Fruit fly (Drosophila melanogaster): Measurements from ENCODE around the gene GstD9.

Gene GstD9

DNA sequence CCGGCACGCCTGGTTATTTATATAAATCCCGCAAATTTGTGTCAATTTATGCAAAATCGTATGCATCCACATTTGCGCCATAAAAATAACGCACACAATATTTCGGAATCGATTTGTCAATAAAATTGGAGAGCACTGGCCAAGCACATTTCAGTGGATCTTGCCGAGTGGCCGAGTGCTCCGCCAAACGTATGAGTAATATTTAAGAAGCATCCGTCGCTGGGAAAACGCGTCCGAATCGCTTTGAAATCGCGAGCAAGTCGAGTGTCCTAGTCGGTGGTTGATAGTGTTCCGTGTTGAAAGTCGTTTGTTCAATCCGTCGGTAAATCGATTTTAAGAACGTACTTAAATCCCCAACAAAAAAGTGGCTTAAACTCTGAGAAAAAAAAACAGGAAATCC lies 19.6 kb upstream of the GstD9 start, which contains the start of gene CG33098:
CG33098 (plus strand) TSS at position 224 of the 400 bp plus-strand sequence.
- no peak for TF ChIP-seq unpg (GFP tag; optimal IDR thresholded peaks at IDR 0.05)
- TF ChIP-seq kni (GFP tag; optimal IDR thresholded peaks at IDR 0.05), result no peak
- no peak for TF ChIP-seq Neu2 (GFP tag; optimal IDR thresholded peaks at IDR 0.05; ENCODE audit: borderline replicate concordance)
- TF ChIP-seq row (GFP tag; IDR thresholded peaks at IDR 0.05), result no peak
- no peak for TF ChIP-seq z (GFP tag; IDR thresholded peaks at IDR 0.05)
- TF ChIP-seq insv (GFP tag; optimal IDR thresholded peaks at IDR 0.05), result no peak
- no peak for TF ChIP-seq Sin3A (optimal IDR thresholded peaks at IDR 0.05)
- TF ChIP-seq CG6765 (GFP tag; optimal IDR thresholded peaks at IDR 0.05), result no peak
- peak; percentile 97 for TF ChIP-seq CG8359 (GFP tag; optimal IDR thresholded peaks at IDR 0.05; ENCODE audit: borderline replicate concordance)

DNA sequence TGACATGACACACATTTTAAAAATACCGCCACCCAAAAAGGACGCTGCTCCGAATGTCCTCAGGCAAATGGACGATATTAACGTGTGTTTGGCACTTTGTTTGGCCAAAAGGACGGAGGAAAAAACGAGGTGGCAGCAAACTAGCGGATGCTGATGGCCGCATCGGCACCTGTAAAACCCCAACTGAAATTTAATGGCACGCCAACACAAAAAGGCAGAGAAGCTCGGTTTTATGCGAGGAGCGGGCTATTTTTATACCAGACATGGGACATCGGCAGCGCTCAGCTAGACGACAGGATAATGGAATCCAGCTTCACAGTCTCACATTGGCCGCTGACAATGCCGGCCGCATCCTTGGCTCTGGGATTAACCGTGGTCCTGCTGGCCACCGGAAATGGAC lies 18.6 kb upstream of the GstD9 start, which contains the start of gene Sol1:
Sol1 (plus strand) TSS at position 301 of the 400 bp plus-strand sequence.
- no peak for TF ChIP-seq Fer1 (GFP tag; optimal IDR thresholded peaks at IDR 0.05)
- no peak for TF ChIP-seq Vsx1 (GFP tag; optimal IDR thresholded peaks at IDR 0.05)
- TF ChIP-seq caup (GFP tag; optimal IDR thresholded peaks at IDR 0.05; ENCODE audit: severe bottlenecking), result no peak
- no peak for TF ChIP-seq bcd (GFP tag; optimal IDR thresholded peaks at IDR 0.05)
- TF ChIP-seq lilli (GFP tag; optimal IDR thresholded peaks at IDR 0.05), result no peak
- no peak for TF ChIP-seq CG11247 (GFP tag; IDR thresholded peaks at IDR 0.05)
- TF ChIP-seq slbo (GFP tag; IDR thresholded peaks at IDR 0.05), result no peak
- no peak for TF ChIP-seq jumu (GFP tag; optimal IDR thresholded peaks at IDR 0.05)
- no peak for TF ChIP-seq tx (GFP tag; optimal IDR thresholded peaks at IDR 0.05)
- TF ChIP-seq CG12942 (GFP tag; optimal IDR thresholded peaks at IDR 0.05), result no peak
- no peak for TF ChIP-seq CG30431 (GFP tag; optimal IDR thresholded peaks at IDR 0.05)
- TF ChIP-seq Pdp1 (GFP tag; optimal IDR thresholded peaks at IDR 0.05), result no peak
- no peak for TF ChIP-seq Ets65A (GFP tag)

- TF ChIP-seq stc (GFP tag; IDR thresholded peaks at IDR 0.05) (no peak), luna (GFP tag; optimal IDR thresholded peaks at IDR 0.05) (no peak), slou (GFP tag; optimal IDR thresholded peaks at IDR 0.05) (no peak), crol (GFP tag; IDR thresholded peaks at IDR 0.05) (no peak), Drgx (GFP tag; IDR thresholded peaks at IDR 0.05) (0 out of 2 replicates have a peak, but pooled peaks have one; percentile 24), CG6175 (GFP tag; IDR thresholded peaks at IDR 0.05) (peak; percentile 75; the same call in 1 of the 3 replicates), CG8359 (GFP tag; optimal IDR thresholded peaks at IDR 0.05; ENCODE audit: borderline replicate concordance) (no peak)
Measured at dm6 chr3R:12384274-12384673, 16.9 kb upstream of the GstD9 start.

- TF ChIP-seq br (optimal IDR thresholded peaks at IDR 0.05), result no peak
- TF ChIP-seq Dref (GFP tag; IDR thresholded peaks at IDR 0.05), result no peak
- no peak for TF ChIP-seq Drgx (GFP tag; IDR thresholded peaks at IDR 0.05)
- no peak for TF ChIP-seq Tbp (GFP tag; optimal IDR thresholded peaks at IDR 0.05)
- TF ChIP-seq gsb-n (tag; optimal IDR thresholded peaks at IDR 0.05), result no peak
- TF ChIP-seq hb (GFP tag; IDR thresholded peaks at IDR 0.05; ENCODE audit: partially characterized antibody), result no peak
- no peak for TF ChIP-seq CG1602 (GFP tag; optimal IDR thresholded peaks at IDR 0.05)
- TF ChIP-seq CG43689 (GFP tag; IDR thresholded peaks at IDR 0.05), result no peak
- no peak for TF ChIP-seq CG12299 (tag; optimal IDR thresholded peaks at IDR 0.05)
- no peak for TF ChIP-seq ham (GFP tag; IDR thresholded peaks at IDR 0.05)
- no peak for TF ChIP-seq CG7786 (GFP tag; optimal IDR thresholded peaks at IDR 0.05)
- TF ChIP-seq tup (GFP tag; optimal IDR thresholded peaks at IDR 0.05), result no peak
- no peak for TF ChIP-seq CG6654 (GFP tag; optimal IDR thresholded peaks at IDR 0.05)
- peak; percentile 60 for TF ChIP-seq amos (GFP tag; IDR thresholded peaks at IDR 0.05; ENCODE audit: partially characterized antibody)
- TF ChIP-seq Scr (GFP tag; IDR thresholded peaks at IDR 0.05; ENCODE audit: partially characterized antibody), result no peak
- no peak for TF ChIP-seq CG2120 (GFP tag; optimal IDR thresholded peaks at IDR 0.05)
- no peak for TF ChIP-seq Sox102F (GFP tag; optimal IDR thresholded peaks at IDR 0.05)
- TF ChIP-seq CG13287 (GFP tag; IDR thresholded peaks at IDR 0.05; ENCODE audit: partially characterized antibody), result peak; percentile 21; the same call in 1 of the 2 replicates
- peak; percentile 71 for TF ChIP-seq CTCF (GFP tag; optimal IDR thresholded peaks at IDR 0.05)
- TF ChIP-seq CG6683 (GFP tag; optimal IDR thresholded peaks at IDR 0.05), result no peak
- no peak for TF ChIP-seq pb (GFP tag; optimal IDR thresholded peaks at IDR 0.05)
- TF ChIP-seq CG13775 (GFP tag; optimal IDR thresholded peaks at IDR 0.05), result no peak
Measured at dm6 chr3R:12383784-12384183, 16.4 kb upstream of the GstD9 start.
